Fruit fly (Drosophila melanogaster) whole organism, embryonic: ENCODE results near the gene Sse.

Source experiments
- Atf3 ChIP-seq: fragments of 200-800 bp; sonication (Bioruptor generic); optimal IDR thresholded peaks from 3 replicates; lab custom pipeline; 2016; ENCODE audit warnings: missing biosample characterization, missing genetic modification characterization
- CG11085 ChIP-seq: fragments of 200-800 bp; sonication (Bioruptor generic); IDR thresholded peaks from 2 replicates; pipeline ENCODE4 v1.3.6; 2022; ENCODE audit warnings: missing biosample characterization, missing genetic modification characterization
- CG11696 ChIP-seq: fragments of 200-800 bp; sonication (Bioruptor generic); IDR thresholded peaks from 2 replicates; pipeline ENCODE4 v1.3.6; 2022; ENCODE audit warnings: missing biosample characterization, missing genetic modification characterization
- CG12219 ChIP-seq: fragments of 200-800 bp; sonication (Bioruptor generic); optimal IDR thresholded peaks from 3 replicates; lab custom pipeline; 2018; ENCODE audit warnings: missing biosample characterization, mild to moderate bottlenecking, missing genetic modification characterization
- CG12236 ChIP-seq: fragments of 200-800 bp; sonication (Bioruptor generic); optimal IDR thresholded peaks from 2 replicates; lab custom pipeline; 2016; ENCODE audit warnings: missing biosample characterization, missing genetic modification characterization
- CG12769 ChIP-seq: fragments of 200-800 bp; sonication (Bioruptor generic); optimal IDR thresholded peaks from 2 replicates; lab custom pipeline; 2019; ENCODE audit warnings: missing biosample characterization, mild to moderate bottlenecking, missing genetic modification characterization, moderate library complexity
- CG14667 ChIP-seq: fragments of 200-800 bp; sonication (Bioruptor generic); IDR thresholded peaks from 2 replicates; pipeline ENCODE4 v1.3.6; 2022; ENCODE audit warnings: missing biosample characterization, missing genetic modification characterization
- CG15696 ChIP-seq: fragments of 200-800 bp; sonication (Bioruptor generic); optimal IDR thresholded peaks from 2 replicates; lab custom pipeline; 2019; ENCODE audit warnings: missing biosample characterization, mild to moderate bottlenecking, missing genetic modification characterization, moderate library complexity
- CG16813 ChIP-seq: fragments of 200-800 bp; sonication (Bioruptor generic); IDR thresholded peaks from 3 replicates; pipeline ENCODE4 v1.3.6; 2022; ENCODE audit warnings: missing biosample characterization, missing genetic modification characterization; ENCODE audit not compliant: partially characterized antibody
- CG17328 ChIP-seq: fragments of 200-800 bp; sonication (Bioruptor generic); IDR thresholded peaks from 2 replicates; pipeline ENCODE4 v1.3.6; 2022; ENCODE audit warnings: missing biosample characterization, missing genetic modification characterization
- CG17361 ChIP-seq: fragments of 200-800 bp; sonication (Bioruptor generic); IDR thresholded peaks from 3 replicates; pipeline ENCODE4 v1.3.6; 2022; ENCODE audit warnings: missing biosample characterization, missing genetic modification characterization
- CG2116 ChIP-seq: fragments of 200-800 bp; sonication (Bioruptor generic); optimal IDR thresholded peaks from 3 replicates; lab custom pipeline; 2018; ENCODE audit warnings: missing biosample characterization, mild to moderate bottlenecking, missing genetic modification characterization
- CG30431 ChIP-seq: fragments of 200-800 bp; sonication (Bioruptor generic); optimal IDR thresholded peaks from 2 replicates; lab custom pipeline; 2017; ENCODE audit warnings: missing biosample characterization, missing genetic modification characterization
- CG4328 ChIP-seq: fragments of 200-800 bp; sonication (Bioruptor generic); optimal IDR thresholded peaks from 3 replicates; lab custom pipeline; 2017; ENCODE audit warnings: missing biosample characterization, missing genetic modification reagents, missing genetic modification characterization
- CG6683 ChIP-seq: fragments of 200-800 bp; sonication (Bioruptor generic); optimal IDR thresholded peaks from 2 replicates; lab custom pipeline; 2017; ENCODE audit warnings: missing biosample characterization, mild to moderate bottlenecking, missing genetic modification characterization, missing genetic modification reagents
- CG7786 ChIP-seq: fragments of 200-800 bp; sonication (Bioruptor generic); optimal IDR thresholded peaks from 2 replicates; lab custom pipeline; 2016; ENCODE audit warnings: missing biosample characterization, missing genetic modification characterization
- CG8290 ChIP-seq, 3 experiments: fragments of 200-800 bp; sonication (Bioruptor generic); optimal IDR thresholded peaks; 2 replicates each; lab custom pipeline; 2016 to 2019; ENCODE audit warnings: missing biosample characterization in 3 of 3, missing genetic modification characterization in 3 of 3, mild to moderate bottlenecking in 2 of 3, moderate library complexity in 1 of 3
- CG8359 ChIP-seq: fragments of 200-800 bp; sonication (Bioruptor generic); optimal IDR thresholded peaks from 2 replicates; lab custom pipeline; 2017; ENCODE audit warnings: missing biosample characterization, mild to moderate bottlenecking, missing genetic modification characterization, borderline replicate concordance
- CG9215 ChIP-seq: fragments of 200-800 bp; sonication (Bioruptor generic); IDR thresholded peaks from 2 replicates; pipeline ENCODE4 v1.3.6; 2022; ENCODE audit warnings: missing biosample characterization, missing genetic modification characterization
- CG9797 ChIP-seq: fragments of 200-800 bp; sonication (Bioruptor generic); optimal IDR thresholded peaks from 3 replicates; lab custom pipeline; 2018; ENCODE audit warnings: missing biosample characterization, mild to moderate bottlenecking, missing genetic modification characterization
- CoRest ChIP-seq: fragments of 200-800 bp; sonication (Bioruptor generic); optimal IDR thresholded peaks from 3 replicates; lab custom pipeline; 2018; ENCODE audit warnings: missing biosample characterization, mild to moderate bottlenecking, missing genetic modification characterization, moderate library complexity
- Doc2 ChIP-seq: fragments of 200-800 bp; sonication (Bioruptor generic); IDR thresholded peaks from 2 replicates; pipeline ENCODE4 v1.3.6; 2022; ENCODE audit warnings: missing biosample characterization, missing genetic modification characterization
- Elba2 ChIP-seq: fragments of 200-800 bp; sonication (Bioruptor generic); optimal IDR thresholded peaks from 3 replicates; lab custom pipeline; 2016; ENCODE audit warnings: missing biosample characterization, missing genetic modification characterization
- Neu2 ChIP-seq: fragments of 200-800 bp; sonication (Bioruptor generic); optimal IDR thresholded peaks from 3 replicates; lab custom pipeline; 2016; ENCODE audit warnings: missing biosample characterization, missing genetic modification characterization, borderline replicate concordance
- Nf-YB ChIP-seq: fragments of 200-800 bp; sonication (Bioruptor generic); optimal IDR thresholded peaks from 3 replicates; lab custom pipeline; 2019; ENCODE audit warnings: missing biosample characterization, mild to moderate bottlenecking, missing genetic modification characterization, moderate library complexity
- Taf1 ChIP-seq: fragments of 200-800 bp; sonication (Bioruptor generic); IDR thresholded peaks from 2 replicates; pipeline ENCODE4 v1.3.6; 2022; ENCODE audit warnings: missing biosample characterization, missing genetic modification characterization
- Tbp ChIP-seq: fragments of >200 bp; optimal IDR thresholded peaks from 2 replicates; lab custom pipeline; 2018; ENCODE audit warnings: missing biosample characterization, missing genetic modification characterization
- al ChIP-seq: fragments of 200-800 bp; sonication (Bioruptor generic); IDR thresholded peaks from 2 replicates; pipeline ENCODE4 v1.3.6; 2022; ENCODE audit warnings: missing biosample characterization, missing genetic modification characterization
- ap ChIP-seq: fragments of 200-800 bp; sonication (Bioruptor generic); IDR thresholded peaks from 2 replicates; pipeline ENCODE4 v1.3.6; 2022; ENCODE audit warnings: missing biosample characterization, missing genetic modification characterization
- bbx ChIP-seq: fragments of 200-800 bp; sonication (Bioruptor generic); IDR thresholded peaks from 2 replicates; pipeline ENCODE4 v1.3.6; 2022; ENCODE audit warnings: missing biosample characterization, missing genetic modification characterization; ENCODE audit not compliant: partially characterized antibody
- chinmo ChIP-seq: fragments of 200-800 bp; sonication (Bioruptor generic); IDR thresholded peaks from 4 replicates; pipeline ENCODE4 v1.3.6; 2022; ENCODE audit warnings: missing biosample characterization, missing genetic modification characterization; ENCODE audit not compliant: partially characterized antibody
- ewg ChIP-seq: fragments of 200-800 bp; sonication (Bioruptor generic); optimal IDR thresholded peaks from 3 replicates; lab custom pipeline; 2017; ENCODE audit warnings: mild to moderate bottlenecking, missing biosample characterization, missing genetic modification reagents, missing genetic modification characterization
- fd96Cb ChIP-seq: fragments of 200-800 bp; sonication (Bioruptor generic); optimal IDR thresholded peaks from 2 replicates; lab custom pipeline; 2018; ENCODE audit warnings: missing biosample characterization, mild to moderate bottlenecking, missing genetic modification characterization, moderate library complexity
- gfzf ChIP-seq: fragments of 200-800 bp; sonication (Bioruptor generic); optimal IDR thresholded peaks from 2 replicates; lab custom pipeline; 2016; ENCODE audit warnings: missing biosample characterization, mild to moderate bottlenecking, missing genetic modification characterization, moderate library complexity
- grn ChIP-seq: fragments of 200-800 bp; sonication (Bioruptor generic); optimal IDR thresholded peaks from 3 replicates; lab custom pipeline; 2017; ENCODE audit warnings: missing biosample characterization, missing genetic modification characterization
- gt ChIP-seq: fragments of 200-800 bp; sonication (Bioruptor generic); IDR thresholded peaks from 2 replicates; pipeline ENCODE4 v1.3.6; 2022; ENCODE audit warnings: missing biosample characterization, missing genetic modification characterization
- klu ChIP-seq: fragments of 200-800 bp; sonication (Bioruptor generic); IDR thresholded peaks from 2 replicates; pipeline ENCODE4 v1.3.6; 2022; ENCODE audit warnings: missing biosample characterization, missing genetic modification characterization
- nerfin-2 ChIP-seq: fragments of 200-800 bp; sonication (Bioruptor generic); IDR thresholded peaks from 2 replicates; pipeline ENCODE4 v1.3.6; 2022; ENCODE audit warnings: missing biosample characterization, missing genetic modification characterization; ENCODE audit not compliant: partially characterized antibody
- onecut ChIP-seq: fragments of 200-800 bp; sonication (Bioruptor generic); IDR thresholded peaks from 2 replicates; pipeline ENCODE4 v1.3.6; 2022; ENCODE audit warnings: missing biosample characterization, missing genetic modification characterization
- pita ChIP-seq: fragments of 200-800 bp; sonication (Bioruptor generic); optimal IDR thresholded peaks from 2 replicates; lab custom pipeline; 2017; ENCODE audit warnings: missing biosample characterization, mild to moderate bottlenecking, missing genetic modification characterization
- pros ChIP-seq: fragments of 200-800 bp; sonication (Bioruptor generic); optimal IDR thresholded peaks from 3 replicates; lab custom pipeline; 2019; ENCODE audit warnings: missing biosample characterization, mild to moderate bottlenecking, missing genetic modification characterization, moderate library complexity
- psq ChIP-seq: fragments of 200-800 bp; sonication (Bioruptor generic); optimal IDR thresholded peaks from 2 replicates; lab custom pipeline; 2017; ENCODE audit warnings: missing biosample characterization, missing genetic modification characterization
- pum ChIP-seq: fragments of 200-800 bp; sonication (Bioruptor generic); optimal IDR thresholded peaks from 2 replicates; lab custom pipeline; 2016; ENCODE audit warnings: missing biosample characterization, missing genetic modification characterization
- sc ChIP-seq, 3 experiments: fragments of >200 bp in 2 of 3; fragments of 200-800 bp in 1 of 3; sonication (Bioruptor generic) in 1 of 3; optimal IDR thresholded peaks; 2 replicates in 2 of 3; 3 replicates in 1 of 3; lab custom pipeline; 2017; ENCODE audit warnings: mild to moderate bottlenecking in 1 of 3, missing biosample characterization in 1 of 3, missing genetic modification characterization in 1 of 3, missing genetic modification reagents in 1 of 3
- seq ChIP-seq: fragments of 200-800 bp; sonication (Bioruptor generic); IDR thresholded peaks from 2 replicates; pipeline ENCODE4 v1.3.6; 2022; ENCODE audit warnings: missing biosample characterization, missing genetic modification characterization
- sisA ChIP-seq: fragments of 200-800 bp; sonication (Bioruptor generic); IDR thresholded peaks from 2 replicates; pipeline ENCODE4 v1.3.6; 2022; ENCODE audit warnings: missing biosample characterization, missing genetic modification characterization
- toy ChIP-seq: fragments of 200-800 bp; sonication (Bioruptor generic); IDR thresholded peaks from 2 replicates; pipeline ENCODE4 v1.3.6; 2022; ENCODE audit warnings: missing biosample characterization, missing genetic modification characterization
- unc-4 ChIP-seq: fragments of 200-800 bp; sonication (Bioruptor generic); IDR thresholded peaks from 2 replicates; pipeline ENCODE4 v1.3.6; 2022; ENCODE audit warnings: missing biosample characterization, missing genetic modification characterization; ENCODE audit not compliant: partially characterized antibody
- vfl ChIP-seq: fragments of 200-800 bp; sonication (Bioruptor generic); optimal IDR thresholded peaks from 2 replicates; lab custom pipeline; 2016; ENCODE audit warnings: missing biosample characterization, missing genetic modification characterization

Gene Sse

DNA sequence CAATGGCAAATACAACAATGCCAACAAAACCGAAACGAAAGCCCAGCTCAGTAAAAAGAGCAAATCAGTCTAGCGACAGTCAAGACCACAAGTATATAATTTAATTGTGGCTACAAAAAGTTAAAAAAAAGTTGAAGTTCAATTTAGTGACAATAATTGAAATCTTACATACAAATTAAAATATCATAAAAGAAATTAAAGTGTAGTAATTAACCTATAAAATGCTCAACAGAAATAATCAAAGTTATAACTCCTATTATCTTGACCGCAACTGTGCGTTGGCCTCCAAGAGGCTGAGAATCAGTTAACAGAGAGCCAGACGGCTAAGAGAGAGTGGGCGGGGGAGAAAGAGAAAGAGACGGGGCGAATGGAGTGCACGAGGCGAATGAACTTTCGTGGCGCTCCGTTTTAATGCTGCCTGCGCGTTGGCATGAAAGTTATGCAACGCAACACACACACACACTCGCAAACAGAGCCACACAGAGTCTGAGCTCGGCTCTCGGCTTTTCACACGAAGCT lies 50.3 kb downstream of the Sse start (continued):
- TF ChIP-seq ap (GFP tag; lab: Robert Waterston, UW) (peak; percentile 60; the same call in 1 of the 2 replicates), CG9797 (GFP tag; lab: Kevin White, UChicago) (peak; percentile 4), Tbp (GFP tag; lab: Kevin White, UChicago) (no peak), Nf-YB (GFP tag; lab: Kevin White, UChicago) (peak; percentile 77), CG12236 (peak; percentile 51), sisA (GFP tag; lab: Robert Waterston, UW) (peak; percentile 62), CG12219 (GFP tag; lab: Kevin White, UChicago) (peak; percentile 83), onecut (GFP tag; lab: Robert Waterston, UW) (peak; percentile 72), CG17328 (peak; percentile 91), psq (GFP tag; lab: Kevin White, UChicago) (peak; percentile 14), Taf1 (GFP tag; lab: Robert Waterston, UW) (no peak), CG14667 (GFP tag; lab: Robert Waterston, UW) (peak; percentile 45), CG2116 (GFP tag; lab: Kevin White, UChicago) (peak; percentile 33), Atf3 (GFP tag; lab: Kevin White, UChicago) (no peak), CoRest (tag; lab: Kevin White, UChicago) (peak; percentile 88), chinmo (GFP tag; lab: Robert Waterston, UW) (0 out of 4 replicates have a peak, but pooled peaks have one; percentile 67), pita (GFP tag; lab: Kevin White, UChicago) (no peak), CG17361 (GFP tag; lab: Robert Waterston, UW) (peak; percentile 91), Neu2 (GFP tag; lab: Kevin White, UChicago) (no peak), ewg (peak; percentile 69), bbx (no peak), CG11085 (no peak), gfzf (GFP tag; lab: Kevin White, UChicago) (no peak), pros (GFP tag; lab: Kevin White, UChicago) (peak; percentile 74), unc-4 (GFP tag; lab: Robert Waterston, UW) (no peak), CG15696 (tag; lab: Kevin White, UChicago) (peak; percentile 33), pum (peak; percentile 60), CG4328 (GFP tag; lab: Kevin White, UChicago) (peak; percentile 55), CG12769 (tag; lab: Kevin White, UChicago) (peak; percentile 14), nerfin-2 (GFP tag; lab: Robert Waterston, UW) (no peak), vfl (GFP tag; lab: Kevin White, UChicago) (no peak), fd96Cb (tag; lab: Kevin White, UChicago) (peak; percentile 89), Elba2 (GFP tag; lab: Kevin White, UChicago) (no peak), Doc2 (GFP tag; lab: Robert Waterston, UW) (0 out of 2 replicates have a peak, but pooled peaks have one; percentile 10), gt (peak; percentile 36; the same call in 1 of the 2 replicates), grn (GFP tag; lab: Kevin White, UChicago) (no peak), CG8290 (GFP tag; optimal IDR thresholded peaks at IDR 0.05; lab: Kevin White, UChicago) (no peak), CG8290 (tag; optimal IDR thresholded peaks at IDR 0.05; lab: Kevin White, UChicago) (peak in 1 of 2 experiments; percentile 19), CG6683 (GFP tag; lab: Kevin White, UChicago) (no peak), CG16813 (GFP tag; lab: Robert Waterston, UW) (no peak), CG11696 (GFP tag; lab: Robert Waterston, UW) (peak; percentile 93), klu (peak; percentile 48; the same call in 1 of the 2 replicates), CG9215 (GFP tag; lab: Robert Waterston, UW) (no peak), CG8359 (GFP tag; lab: Kevin White, UChicago) (peak; percentile 47), toy (GFP tag; lab: Robert Waterston, UW) (no peak), seq (GFP tag; lab: Robert Waterston, UW) (peak; percentile 37; the same call in 1 of the 2 replicates), sc (optimal IDR thresholded peaks at IDR 0.05; lab: Kevin White, UChicago) (no peak), sc (GFP tag; optimal IDR thresholded peaks at IDR 0.05; lab: Kevin White, UChicago) (peak; percentile 70), CG30431 (peak; percentile 45), al (0 out of 2 replicates have a peak, but pooled peaks have one; percentile 8), CG7786 (GFP tag; lab: Kevin White, UChicago) (no peak)
